Worm (Caenorhabditis elegans) whole organism, L1 larva: ENCODE measurements around the gene ZC506.1.

Experiments
- C16A3.4 ChIP-seq: fragments of 150-350 bp; optimal IDR thresholded peaks from 2 replicates; lab custom pipeline; 2014; ENCODE audit warnings: missing biosample characterization, missing genetic modification characterization
- F16B12.6 ChIP-seq: fragments of 150-350 bp; optimal IDR thresholded peaks from 2 replicates; lab custom pipeline; 2014; ENCODE audit warnings: missing biosample characterization, missing genetic modification characterization
- ama-1 ChIP-seq: fragments of 150-350 bp; optimal IDR thresholded peaks from 2 replicates; lab custom pipeline; 2014
- blmp-1 ChIP-seq: fragments of 150-350 bp; optimal IDR thresholded peaks from 2 replicates; lab custom pipeline; 2014; ENCODE audit warnings: missing biosample characterization, missing genetic modification characterization
- ceh-63 ChIP-seq: fragments of 200-800 bp; sonication (Bioruptor generic); optimal IDR thresholded peaks from 2 replicates; lab custom pipeline; 2018; ENCODE audit warnings: mild to moderate bottlenecking, missing genetic modification characterization, missing compliant biosample characterization
- ceh-8 ChIP-seq: fragments of 200-800 bp; sonication (Bioruptor generic); optimal IDR thresholded peaks from 2 replicates; lab custom pipeline; 2018; ENCODE audit warnings: mild to moderate bottlenecking, missing genetic modification characterization, moderate library complexity, missing compliant biosample characterization
- ces-1 ChIP-seq: fragments of 150-350 bp; optimal IDR thresholded peaks from 2 replicates; lab custom pipeline; 2014; ENCODE audit warnings: missing biosample characterization, missing genetic modification reagents, missing genetic modification characterization
- dsc-1 ChIP-seq: sonication (generic microtip); optimal IDR thresholded peaks from 2 replicates; lab custom pipeline; 2016; ENCODE audit warnings: mild to moderate bottlenecking, missing genetic modification characterization, missing compliant biosample characterization
- efl-1 ChIP-seq, 4 experiments: fragments of 150-350 bp; optimal IDR thresholded peaks in 3 of 4; peaks in 1 of 4; 1 replicate in 1 of 4; 2 replicates in 3 of 4; lab custom pipeline; 2014; ENCODE audit warnings: missing biosample characterization in 2 of 4, missing genetic modification characterization in 2 of 4, missing genetic modification reagents in 2 of 4
- efl-3 ChIP-seq: fragments of 200-800 bp; sonication (Bioruptor generic); optimal IDR thresholded peaks from 2 replicates; lab custom pipeline; 2018; ENCODE audit warnings: mild to moderate bottlenecking, missing genetic modification characterization, missing compliant biosample characterization
- egl-13 ChIP-seq: sonication (generic microtip); optimal IDR thresholded peaks from 2 replicates; lab custom pipeline; 2016; ENCODE audit warnings: missing genotype, missing genetic modification reagents, missing genetic modification characterization, missing compliant biosample characterization
- elt-3 ChIP-seq, 6 experiments: fragments of 150-350 bp in 1 of 6; sonication (generic microtip); optimal IDR thresholded peaks; 2 replicates each; lab custom pipeline; 2017 to 2018; ENCODE audit warnings: missing biosample characterization in 6 of 6, missing genetic modification characterization in 6 of 6, inconsistent platforms in 1 of 6
- fkh-10 ChIP-seq: sonication (generic microtip); optimal IDR thresholded peaks from 2 replicates; lab custom pipeline; 2017; ENCODE audit warnings: missing biosample characterization, missing genetic modification reagents, missing genetic modification characterization
- fkh-8 ChIP-seq: sonication (generic microtip); optimal IDR thresholded peaks from 2 replicates; lab custom pipeline; 2016; ENCODE audit warnings: mild to moderate bottlenecking, missing genetic modification characterization, missing compliant biosample characterization
- grh-1 ChIP-seq: fragments of 200-800 bp; sonication (Bioruptor generic); IDR thresholded peaks from 2 replicates; pipeline ENCODE4 v1.3.6; 2022; ENCODE audit warnings: missing genetic modification reagents, missing genetic modification characterization, missing compliant biosample characterization
- hpl-2 ChIP-seq: fragments of 150-350 bp; optimal IDR thresholded peaks from 2 replicates; lab custom pipeline; 2014; ENCODE audit warnings: missing biosample characterization, missing genetic modification reagents, missing genetic modification characterization
- irx-1 ChIP-seq: sonication (generic microtip); optimal IDR thresholded peaks from 2 replicates; lab custom pipeline; 2016; ENCODE audit warnings: missing genetic modification characterization, missing compliant biosample characterization
- isw-1 ChIP-seq: fragments of 200-800 bp; sonication (Bioruptor generic); IDR thresholded peaks from 2 replicates; pipeline ENCODE4 v1.3.6; 2022; ENCODE audit warnings: missing genetic modification characterization, missing compliant biosample characterization
- lin-14 ChIP-seq: fragments of 200-800 bp; sonication (Bioruptor generic); optimal IDR thresholded peaks from 2 replicates; lab custom pipeline; 2018; ENCODE audit warnings: mild to moderate bottlenecking, missing genetic modification characterization, moderate library complexity, missing compliant biosample characterization
- lin-39 ChIP-seq: fragments of 150-350 bp; optimal IDR thresholded peaks from 2 replicates; lab custom pipeline; 2014; ENCODE audit warnings: missing biosample characterization, missing genetic modification reagents, missing genetic modification characterization
- lsy-2 ChIP-seq, 2 experiments: fragments of 150-350 bp; optimal IDR thresholded peaks; 2 replicates each; lab custom pipeline; 2014; ENCODE audit warnings: missing biosample characterization in 2 of 2, missing genetic modification characterization in 2 of 2
- mep-1 ChIP-seq: fragments of 150-350 bp; optimal IDR thresholded peaks from 2 replicates; lab custom pipeline; 2014; ENCODE audit warnings: missing biosample characterization, missing genetic modification characterization
- nhr-11 ChIP-seq: fragments of 150-350 bp; optimal IDR thresholded peaks from 2 replicates; lab custom pipeline; 2014; ENCODE audit warnings: missing biosample characterization, missing genetic modification characterization
- nhr-12 ChIP-seq: sonication (generic microtip); optimal IDR thresholded peaks from 2 replicates; lab custom pipeline; 2017; ENCODE audit warnings: missing biosample characterization, missing genetic modification characterization
- nhr-19 ChIP-seq: fragments of 200-800 bp; sonication (Bioruptor generic); conservative IDR thresholded peaks from 2 replicates; pipeline ENCODE4 v1.3.6; 2022; ENCODE audit warnings: missing genetic modification characterization, missing compliant biosample characterization
- nhr-20 ChIP-seq: sonication (generic microtip); optimal IDR thresholded peaks from 2 replicates; lab custom pipeline; 2016; ENCODE audit warnings: mild to moderate bottlenecking, missing genetic modification characterization, missing compliant biosample characterization
- nhr-47 ChIP-seq: sonication (generic microtip); optimal IDR thresholded peaks from 2 replicates; lab custom pipeline; 2016; ENCODE audit warnings: mild to moderate bottlenecking, missing genetic modification characterization, moderate library complexity, missing compliant biosample characterization
- nhr-71 ChIP-seq: sonication (generic microtip); optimal IDR thresholded peaks from 2 replicates; lab custom pipeline; 2016; ENCODE audit warnings: mild to moderate bottlenecking, missing genetic modification characterization, moderate library complexity, missing compliant biosample characterization
- nhr-85 ChIP-seq: sonication (generic microtip); peaks from one replicate; lab custom pipeline; 2016; ENCODE audit warnings: missing genetic modification characterization, inconsistent platforms, missing compliant biosample characterization
- nhr-90 ChIP-seq: sonication (generic microtip); optimal IDR thresholded peaks from 2 replicates; lab custom pipeline; 2016; ENCODE audit warnings: mild to moderate bottlenecking, missing genetic modification characterization, missing compliant biosample characterization; ENCODE audit not compliant: poor library complexity
- pag-3 ChIP-seq: sonication (generic microtip); optimal IDR thresholded peaks from 2 replicates; lab custom pipeline; 2017; ENCODE audit warnings: missing genetic modification characterization, mild to moderate bottlenecking, missing compliant biosample characterization, antibody characterized with exemption, borderline replicate concordance; ENCODE audit not compliant: insufficient read depth
- pax-3 ChIP-seq: fragments of 200-800 bp; sonication (Bioruptor generic); optimal IDR thresholded peaks from 2 replicates; lab custom pipeline; 2018; ENCODE audit warnings: mild to moderate bottlenecking, missing genetic modification characterization, moderate library complexity, missing compliant biosample characterization
- rnt-1 ChIP-seq: sonication (generic microtip); optimal IDR thresholded peaks from 2 replicates; lab custom pipeline; 2016; ENCODE audit warnings: mild to moderate bottlenecking, missing genetic modification characterization, moderate library complexity, missing compliant biosample characterization
- skn-1 ChIP-seq: fragments of 150-350 bp; optimal IDR thresholded peaks from 2 replicates; lab custom pipeline; 2014; ENCODE audit warnings: missing biosample characterization, missing genetic modification characterization
- snu-23 ChIP-seq: sonication (generic microtip); optimal IDR thresholded peaks from 2 replicates; lab custom pipeline; 2016; ENCODE audit warnings: missing genetic modification characterization, missing compliant biosample characterization
- sox-4 ChIP-seq: sonication (generic microtip); optimal IDR thresholded peaks from 2 replicates; lab custom pipeline; 2016; ENCODE audit warnings: missing genetic modification characterization, missing compliant biosample characterization
- sup-37 ChIP-seq: fragments of 200-800 bp; sonication (Bioruptor generic); optimal IDR thresholded peaks from 2 replicates; lab custom pipeline; 2018; ENCODE audit warnings: mild to moderate bottlenecking, missing genetic modification characterization, missing compliant biosample characterization
- swsn-7 ChIP-seq: sonication (generic microtip); optimal IDR thresholded peaks from 2 replicates; lab custom pipeline; 2016; ENCODE audit warnings: missing genetic modification characterization, missing compliant biosample characterization
- tbx-2 ChIP-seq: sonication (generic microtip); optimal IDR thresholded peaks from 2 replicates; lab custom pipeline; 2016; ENCODE audit warnings: missing genetic modification characterization, missing compliant biosample characterization
- unc-30 ChIP-seq: sonication (generic microtip); optimal IDR thresholded peaks from 2 replicates; lab custom pipeline; 2017; ENCODE audit warnings: missing biosample characterization, missing genetic modification characterization
- unc-86 ChIP-seq: sonication (generic microtip); optimal IDR thresholded peaks from 2 replicates; lab custom pipeline; 2016; ENCODE audit warnings: missing genetic modification characterization, missing compliant biosample characterization
- xbp-1 ChIP-seq: sonication (generic microtip); optimal IDR thresholded peaks from 2 replicates; lab custom pipeline; 2016; ENCODE audit warnings: missing genetic modification characterization, missing compliant biosample characterization
- zag-1 ChIP-seq: fragments of 150-350 bp; optimal IDR thresholded peaks from 2 replicates; lab custom pipeline; 2014; ENCODE audit warnings: missing biosample characterization, missing genetic modification characterization
- ztf-4 ChIP-seq: fragments of 150-350 bp; optimal IDR thresholded peaks from 2 replicates; lab custom pipeline; 2014; ENCODE audit warnings: missing biosample characterization, missing genetic modification characterization

ZC506.1 gene

ce11 chrX:9956052-9956451 lies 2.7 kb upstream of the ZC506.1 start:
- TF ChIP-seq fkh-10 (GFP tag; lab: Kevin White, UChicago) (no peak), lin-39 (tag; lab: Kevin White, UChicago) (no peak), ceh-8 (GFP tag; lab: Kevin White, UChicago) (no peak), mep-1 (tag; lab: Kevin White, UChicago) (no peak), nhr-12 (tag; lab: Kevin White, UChicago) (no peak), swsn-7 (tag; lab: Kevin White, UChicago) (no peak), nhr-11 (tag; lab: Kevin White, UChicago) (no peak), efl-3 (GFP tag; lab: Kevin White, UChicago) (no peak), xbp-1 (tag; lab: Kevin White, UChicago) (no peak), nhr-90 (no peak), hpl-2 (GFP tag; lab: Kevin White, UChicago) (no peak), zag-1 (no peak)

- TF ChIP-seq nhr-47 (peak; percentile 57), nhr-85 (tag; lab: Kevin White, UChicago) (peak; percentile 45), sox-4 (tag; lab: Kevin White, UChicago) (peak; percentile 55), dsc-1 (peak; percentile 47), pax-3 (tag; lab: Kevin White, UChicago) (peak; percentile 35), unc-86 (tag; lab: Kevin White, UChicago) (peak; percentile 87), nhr-71 (tag; lab: Kevin White, UChicago) (peak; percentile 82), lsy-2 (tag; optimal IDR thresholded peaks at IDR 0.05; lab: Kevin White, UChicago) (peak in 1 of 2 experiments; percentile 13), nhr-19 (GFP tag; lab: Robert Waterston, UW) (peak; percentile 88), nhr-20 (tag; lab: Kevin White, UChicago) (peak; percentile 1), egl-13 (tag; lab: Kevin White, UChicago) (peak; percentile 42), fkh-8 (tag; lab: Kevin White, UChicago) (peak; percentile 89), snu-23 (GFP tag; lab: Kevin White, UChicago) (peak; percentile 5), isw-1 (GFP tag; lab: Robert Waterston, UW) (peak; percentile 17; the same call in 1 of the 2 replicates), lin-14 (GFP tag; lab: Kevin White, UChicago) (peak; percentile 57)
Observed at ce11 chrX:9956537-9956936, 2.2 kb upstream of the ZC506.1 start.

ce11 chrX:9957449-9957848 lies 1.3 kb upstream of the ZC506.1 start:
- TF ChIP-seq C16A3.4 (tag; lab: Kevin White, UChicago) (no peak), swsn-7 (tag; lab: Kevin White, UChicago) (no peak), fkh-8 (tag; lab: Kevin White, UChicago) (peak; percentile 81), sox-4 (tag; lab: Kevin White, UChicago) (peak; percentile 1), pag-3 (tag; lab: Kevin White, UChicago) (no peak), nhr-20 (tag; lab: Kevin White, UChicago) (no peak), nhr-19 (GFP tag; lab: Robert Waterston, UW) (peak; percentile 72), nhr-71 (tag; lab: Kevin White, UChicago) (peak; percentile 53), unc-86 (tag; lab: Kevin White, UChicago) (no peak), ama-1 (no peak), nhr-47 (peak; percentile 47), dsc-1 (peak; percentile 35), unc-30 (tag; lab: Kevin White, UChicago) (no peak), skn-1 (tag; lab: Kevin White, UChicago) (no peak)

- TF ChIP-seq efl-1 (optimal IDR thresholded peaks at IDR 0.05; lab: Kevin White, UChicago) (no peak), efl-1 (GFP tag; optimal IDR thresholded peaks at IDR 0.05 in 1 of 2; lab: Kevin White, UChicago) (peak in 1 of 2 experiments; percentile 2), swsn-7 (tag; lab: Kevin White, UChicago) (no peak)
Observed at ce11 chrX:9962535-9962934, 3.8 kb downstream of the ZC506.1 start.

ce11 chrX:9965275-9965674 lies 6.5 kb downstream of the ZC506.1 start, which contains the start of gene pssy-1:
Gene pssy-1 (plus strand): TSS chrX:9965592.
- TF ChIP-seq nhr-12 (tag; lab: Kevin White, UChicago), result no peak
- no peak for TF ChIP-seq grh-1 (GFP tag; lab: Robert Waterston, UW)
- peak in 1 of 6 experiments; percentile 26 for TF ChIP-seq elt-3 (tag; optimal IDR thresholded peaks at IDR 0.05; lab: Kevin White, UChicago)
- no peak for TF ChIP-seq nhr-11 (tag; lab: Kevin White, UChicago)
- TF ChIP-seq tbx-2 (tag; lab: Kevin White, UChicago), result no peak
- TF ChIP-seq ceh-63 (GFP tag; lab: Kevin White, UChicago), result no peak
- TF ChIP-seq F16B12.6 (tag; lab: Kevin White, UChicago), result no peak
- TF ChIP-seq nhr-20 (tag; lab: Kevin White, UChicago), result peak; percentile 50
- no peak for TF ChIP-seq unc-86 (tag; lab: Kevin White, UChicago)
- TF ChIP-seq irx-1 (tag; lab: Kevin White, UChicago), result no peak
- TF ChIP-seq sup-37 (GFP tag; lab: Kevin White, UChicago), result no peak
- peak; percentile 68 for TF ChIP-seq blmp-1 (tag; lab: Kevin White, UChicago)
- TF ChIP-seq isw-1 (GFP tag; lab: Robert Waterston, UW), result no peak
- no peak for TF ChIP-seq sox-4 (tag; lab: Kevin White, UChicago)
- TF ChIP-seq ces-1 (GFP tag; lab: Kevin White, UChicago), result no peak
- TF ChIP-seq ztf-4, result no peak
- no peak for TF ChIP-seq rnt-1 (tag; lab: Kevin White, UChicago)
- no peak for TF ChIP-seq egl-13 (tag; lab: Kevin White, UChicago)
